Fruit fly (Drosophila melanogaster): ENCODE measurements around the gene ncm.

The ncm gene

dm6 chr2L:18481746-18482145 is 33.0 kb upstream of the ncm start:
- TF ChIP-seq sens (GFP tag) (peak; percentile 4), chinmo (GFP tag; IDR thresholded peaks at IDR 0.05; ENCODE audit: partially characterized antibody) (0 out of 4 replicates have a peak, but pooled peaks have one; percentile 12), Gsc (GFP tag; IDR thresholded peaks at IDR 0.05) (no peak), crol (GFP tag; IDR thresholded peaks at IDR 0.05) (peak; percentile 22; the same call in 1 of the 2 replicates), Ets65A (GFP tag) (peak; percentile 61), ttk (GFP tag; IDR thresholded peaks at IDR 0.05) (no peak)

dm6 chr2L:18481064-18481463 is 32.3 kb upstream of the ncm start:
- no peak for TF ChIP-seq HLHmδ (GFP tag; optimal IDR thresholded peaks at IDR 0.05)
- peak; percentile 20 for TF ChIP-seq caup (GFP tag; optimal IDR thresholded peaks at IDR 0.05; ENCODE audit: severe bottlenecking)
- peak; percentile 36 for TF ChIP-seq gem (tag; optimal IDR thresholded peaks at IDR 0.05)
- TF ChIP-seq CG6683 (GFP tag; optimal IDR thresholded peaks at IDR 0.05): peak; percentile 9
- TF ChIP-seq CG2712 (tag; optimal IDR thresholded peaks at IDR 0.05): no peak
- no peak for TF ChIP-seq CG12219 (GFP tag; optimal IDR thresholded peaks at IDR 0.05)
- TF ChIP-seq Fer3 (tag; optimal IDR thresholded peaks at IDR 0.05): peak; percentile 35
- TF ChIP-seq CG14441 (GFP tag; IDR thresholded peaks at IDR 0.05): no peak
- peak; percentile 60 for TF ChIP-seq fd3F (GFP tag; optimal IDR thresholded peaks at IDR 0.05)
- peak; percentile 57 for TF ChIP-seq PHDP (tag; optimal IDR thresholded peaks at IDR 0.05)
- peak; percentile 48 for TF ChIP-seq lab (GFP tag; optimal IDR thresholded peaks at IDR 0.05)
- no peak for TF ChIP-seq kay (GFP tag; optimal IDR thresholded peaks at IDR 0.05)
- no peak for TF ChIP-seq zen2 (GFP tag; IDR thresholded peaks at IDR 0.05; ENCODE audit: partially characterized antibody)
- TF ChIP-seq CG7556 (GFP tag; optimal IDR thresholded peaks at IDR 0.05): peak; percentile 18
- no peak for TF ChIP-seq ham (GFP tag; IDR thresholded peaks at IDR 0.05)
- no peak for TF ChIP-seq Mad (GFP tag; optimal IDR thresholded peaks at IDR 0.05)
- TF ChIP-seq eve (GFP tag; optimal IDR thresholded peaks at IDR 0.05): peak in 1 of 2 experiments; percentile 55
- no peak for TF ChIP-seq dmrt99B (tag; optimal IDR thresholded peaks at IDR 0.05)
- peak; percentile 43 for TF ChIP-seq sens (GFP tag)
- no peak for TF ChIP-seq CG12236 (GFP tag; optimal IDR thresholded peaks at IDR 0.05)
- TF ChIP-seq Jarid2 (GFP tag; optimal IDR thresholded peaks at IDR 0.05): no peak
- peak; percentile 49 for TF ChIP-seq CG2678 (tag; optimal IDR thresholded peaks at IDR 0.05)
- peak; percentile 6 for TF ChIP-seq CoRest (tag; optimal IDR thresholded peaks at IDR 0.05)
- TF ChIP-seq ase (GFP tag; IDR thresholded peaks at IDR 0.05): no peak
- TF ChIP-seq unpg (GFP tag; optimal IDR thresholded peaks at IDR 0.05): peak; percentile 43
- TF ChIP-seq Bgb (GFP tag; IDR thresholded peaks at IDR 0.05; ENCODE audit: partially characterized antibody): no peak
- TF ChIP-seq dmrt11E (tag; optimal IDR thresholded peaks at IDR 0.05): no peak
- peak; percentile 23 for TF ChIP-seq CG7839 (tag; optimal IDR thresholded peaks at IDR 0.05)
- TF ChIP-seq Meics (GFP tag; optimal IDR thresholded peaks at IDR 0.05): peak; percentile 19
- no peak for TF ChIP-seq CG10147 (GFP tag; optimal IDR thresholded peaks at IDR 0.05)
- peak; percentile 30 for TF ChIP-seq Vsx1 (GFP tag; optimal IDR thresholded peaks at IDR 0.05)
- TF ChIP-seq CG18599 (GFP tag; optimal IDR thresholded peaks at IDR 0.05): peak; percentile 38
- no peak for TF ChIP-seq Dip3 (GFP tag; optimal IDR thresholded peaks at IDR 0.05)
- peak; percentile 44; the same call in 1 of the 2 replicates for TF ChIP-seq Atf6 (GFP tag; IDR thresholded peaks at IDR 0.05)
- peak; percentile 26 for TF ChIP-seq CG15514 (GFP tag; optimal IDR thresholded peaks at IDR 0.05)
- peak; percentile 33; the same call in 1 of the 2 replicates for TF ChIP-seq Rfx (GFP tag; IDR thresholded peaks at IDR 0.05)
- TF ChIP-seq Scr (GFP tag; IDR thresholded peaks at IDR 0.05; ENCODE audit: partially characterized antibody): no peak
- TF ChIP-seq CG17568 (GFP tag; optimal IDR thresholded peaks at IDR 0.05): peak; percentile 0
- peak; percentile 19 for TF ChIP-seq CG15269 (tag; optimal IDR thresholded peaks at IDR 0.05)
- TF ChIP-seq CG1647 (GFP tag; optimal IDR thresholded peaks at IDR 0.05): no peak
- TF ChIP-seq CG8924 (tag; optimal IDR thresholded peaks at IDR 0.05): no peak
- no peak for TF ChIP-seq knrl (GFP tag; IDR thresholded peaks at IDR 0.05; ENCODE audit: partially characterized antibody)
- TF ChIP-seq Hmr (GFP tag; optimal IDR thresholded peaks at IDR 0.05): peak; percentile 60

Measured in whole organism, embryonic.